Worm (Caenorhabditis elegans) whole organism, midembryonic: Measurements from ENCODE around the gene F48F7.6.

Experiments used
- T22C8.4 ChIP-seq: fragments of 200-800 bp; sonication (Bioruptor generic); IDR thresholded peaks from 2 replicates; pipeline ENCODE4 v1.3.6; 2022; ENCODE audit warnings: missing genetic modification characterization, missing compliant biosample characterization
- cog-1 ChIP-seq: sonication (generic microtip); optimal IDR thresholded peaks from 2 replicates; lab custom pipeline; 2016; ENCODE audit warnings: missing genetic modification characterization, missing compliant biosample characterization
- flt-1 ChIP-seq: fragments of 200-800 bp; sonication (Bioruptor generic); IDR thresholded peaks from 2 replicates; pipeline ENCODE4 v1.3.6; 2022; ENCODE audit warnings: missing genetic modification characterization, missing compliant biosample characterization
- klf-2 ChIP-seq: fragments of 200-800 bp; sonication (Bioruptor generic); conservative IDR thresholded peaks from 2 replicates; pipeline ENCODE4 v1.3.6; 2022; ENCODE audit warnings: missing genetic modification reagents, missing genetic modification characterization, missing compliant biosample characterization
- med-1 ChIP-seq: sonication (generic microtip); optimal IDR thresholded peaks from 2 replicates; lab custom pipeline; 2017; ENCODE audit warnings: missing genetic modification characterization, mild to moderate bottlenecking, missing compliant biosample characterization, antibody characterized with exemption, missing genetic modification reagents; ENCODE audit not compliant: insufficient read depth
- ref-1 ChIP-seq: fragments of 200-800 bp; sonication (Bioruptor generic); conservative IDR thresholded peaks from 2 replicates; pipeline ENCODE4 v1.3.6; 2022; ENCODE audit warnings: missing genetic modification reagents, missing genetic modification characterization, missing compliant biosample characterization
- tab-1 ChIP-seq: fragments of 200-800 bp; sonication (Bioruptor generic); IDR thresholded peaks from 2 replicates; pipeline ENCODE4 v1.3.6; 2022; ENCODE audit warnings: missing genetic modification characterization, missing compliant biosample characterization
- ztf-23 ChIP-seq: fragments of 200-800 bp; sonication (Bioruptor generic); IDR thresholded peaks from 2 replicates; pipeline ENCODE4 v1.3.6; 2022; ENCODE audit warnings: missing genetic modification reagents, missing genetic modification characterization, missing compliant biosample characterization
- ztf-29 ChIP-seq: fragments of 200-800 bp; sonication (Bioruptor generic); IDR thresholded peaks from 2 replicates; pipeline ENCODE4 v1.3.6; 2022; ENCODE audit warnings: missing genetic modification reagents, missing genetic modification characterization, missing compliant biosample characterization

Gene F48F7.6

ce11 chrX:13941296-13941695 is 36.3 kb upstream of the F48F7.6 start:
- TF ChIP-seq ztf-29 (GFP tag; lab: Robert Waterston, UW) = no peak
- no peak for TF ChIP-seq ref-1 (GFP tag; lab: Robert Waterston, UW)
- no peak for TF ChIP-seq med-1 (GFP tag; lab: Kevin White, UChicago)
- TF ChIP-seq klf-2 (GFP tag; lab: Robert Waterston, UW) = no peak
- no peak for TF ChIP-seq T22C8.4 (GFP tag; lab: Robert Waterston, UW)
- TF ChIP-seq flt-1 (GFP tag; lab: Robert Waterston, UW) = no peak
- no peak for TF ChIP-seq cog-1 (tag; lab: Kevin White, UChicago)
- TF ChIP-seq ztf-23 (GFP tag; lab: Robert Waterston, UW) = no peak
- TF ChIP-seq tab-1 (GFP tag; lab: Robert Waterston, UW) = no peak

- TF ChIP-seq ztf-23 (GFP tag; lab: Robert Waterston, UW) = no peak
Measured at ce11 chrX:13941865-13942264, 35.8 kb upstream of the F48F7.6 start.

ce11 chrX:13944184-13944583 is 33.4 kb upstream of the F48F7.6 start:
- no peak for TF ChIP-seq klf-2 (GFP tag; lab: Robert Waterston, UW)
- no peak for TF ChIP-seq cog-1 (tag; lab: Kevin White, UChicago)
- no peak for TF ChIP-seq flt-1 (GFP tag; lab: Robert Waterston, UW)

ce11 chrX:13945090-13945489 is 32.5 kb upstream of the F48F7.6 start:
- TF ChIP-seq med-1 (GFP tag; lab: Kevin White, UChicago) = no peak
- TF ChIP-seq cog-1 (tag; lab: Kevin White, UChicago) = no peak
- no peak for TF ChIP-seq klf-2 (GFP tag; lab: Robert Waterston, UW)
- no peak for TF ChIP-seq ref-1 (GFP tag; lab: Robert Waterston, UW)
- no peak for TF ChIP-seq T22C8.4 (GFP tag; lab: Robert Waterston, UW)
- TF ChIP-seq ztf-29 (GFP tag; lab: Robert Waterston, UW) = no peak
- no peak for TF ChIP-seq flt-1 (GFP tag; lab: Robert Waterston, UW)
- no peak for TF ChIP-seq tab-1 (GFP tag; lab: Robert Waterston, UW)
- no peak for TF ChIP-seq ztf-23 (GFP tag; lab: Robert Waterston, UW)

- peak; percentile 23 for TF ChIP-seq cog-1 (tag; lab: Kevin White, UChicago)
- TF ChIP-seq klf-2 (GFP tag; lab: Robert Waterston, UW) = no peak
- TF ChIP-seq flt-1 (GFP tag; lab: Robert Waterston, UW) = peak; percentile 61
- peak; percentile 74; the same call in 1 of the 2 replicates for TF ChIP-seq ztf-23 (GFP tag; lab: Robert Waterston, UW)
- no peak for TF ChIP-seq ref-1 (GFP tag; lab: Robert Waterston, UW)
- no peak for TF ChIP-seq med-1 (GFP tag; lab: Kevin White, UChicago)
- no peak for TF ChIP-seq ztf-29 (GFP tag; lab: Robert Waterston, UW)
- TF ChIP-seq tab-1 (GFP tag; lab: Robert Waterston, UW) = no peak
- TF ChIP-seq T22C8.4 (GFP tag; lab: Robert Waterston, UW) = no peak
Measured at ce11 chrX:13945524-13945923, 32.1 kb upstream of the F48F7.6 start.

ce11 chrX:13946693-13947583 is 30.7 kb upstream of the F48F7.6 start:
- TF ChIP-seq flt-1 (GFP tag; lab: Robert Waterston, UW) (no peak), tab-1 (GFP tag; lab: Robert Waterston, UW) (no peak), med-1 (GFP tag; lab: Kevin White, UChicago) (no peak), ztf-29 (GFP tag; lab: Robert Waterston, UW) (no peak), T22C8.4 (GFP tag; lab: Robert Waterston, UW) (no peak), cog-1 (tag; lab: Kevin White, UChicago) (no peak), ref-1 (GFP tag; lab: Robert Waterston, UW) (no peak), ztf-23 (GFP tag; lab: Robert Waterston, UW) (no peak), klf-2 (GFP tag; lab: Robert Waterston, UW) (no peak)

- peak; percentile 55; the same call in 1 of the 2 replicates for TF ChIP-seq ztf-23 (GFP tag; lab: Robert Waterston, UW)
- TF ChIP-seq T22C8.4 (GFP tag; lab: Robert Waterston, UW) = no peak
- TF ChIP-seq flt-1 (GFP tag; lab: Robert Waterston, UW) = peak; percentile 47; the same call in 1 of the 2 replicates
Measured at ce11 chrX:13948167-13948566, 29.5 kb upstream of the F48F7.6 start.

ce11 chrX:13948810-13949209 is 28.8 kb upstream of the F48F7.6 start, which contains the start of gene alg-1:
alg-1 (plus strand) TSS chrX:13949110.
- TF ChIP-seq ref-1 (GFP tag; lab: Robert Waterston, UW) (no peak), cog-1 (tag; lab: Kevin White, UChicago) (no peak), klf-2 (GFP tag; lab: Robert Waterston, UW) (no peak), tab-1 (GFP tag; lab: Robert Waterston, UW) (no peak), T22C8.4 (GFP tag; lab: Robert Waterston, UW) (no peak), med-1 (GFP tag; lab: Kevin White, UChicago) (no peak), ztf-29 (GFP tag; lab: Robert Waterston, UW) (no peak), ztf-23 (GFP tag; lab: Robert Waterston, UW) (no peak), flt-1 (GFP tag; lab: Robert Waterston, UW) (no peak)

- peak; percentile 46 for TF ChIP-seq cog-1 (tag; lab: Kevin White, UChicago)
- TF ChIP-seq klf-2 (GFP tag; lab: Robert Waterston, UW) = no peak
- TF ChIP-seq ztf-23 (GFP tag; lab: Robert Waterston, UW) = no peak
- 0 out of 2 replicates have a peak, but pooled peaks have one; percentile 42 for TF ChIP-seq flt-1 (GFP tag; lab: Robert Waterston, UW)
- no peak for TF ChIP-seq tab-1 (GFP tag; lab: Robert Waterston, UW)
- TF ChIP-seq med-1 (GFP tag; lab: Kevin White, UChicago) = no peak
- no peak for TF ChIP-seq T22C8.4 (GFP tag; lab: Robert Waterston, UW)
- no peak for TF ChIP-seq ref-1 (GFP tag; lab: Robert Waterston, UW)
- TF ChIP-seq ztf-29 (GFP tag; lab: Robert Waterston, UW) = peak; percentile 62; the same call in 1 of the 2 replicates
Measured at ce11 chrX:13950620-13951152, 26.9 kb upstream of the F48F7.6 start.
